Fruit fly (Drosophila melanogaster) whole organism, embryonic: ENCODE measurements around the gene CG5191.

Source experiments
- Ada2b ChIP-seq: fragments of 200-800 bp; sonication (Bioruptor generic); IDR thresholded peaks from 2 replicates; pipeline ENCODE4 v1.3.6; 2022; ENCODE audit warnings: missing biosample characterization, missing genetic modification characterization
- CG1024 ChIP-seq: fragments of 200-800 bp; sonication (Bioruptor generic); IDR thresholded peaks from 2 replicates; pipeline ENCODE4 v1.3.6; 2022; ENCODE audit warnings: missing biosample characterization, missing genetic modification characterization
- CG11247 ChIP-seq: fragments of 200-800 bp; sonication (Bioruptor generic); IDR thresholded peaks from 2 replicates; pipeline ENCODE4 v1.3.6; 2022; ENCODE audit warnings: missing biosample characterization, missing genetic modification characterization
- CG11398 ChIP-seq: fragments of 200-800 bp; sonication (Bioruptor generic); optimal IDR thresholded peaks from 2 replicates; lab custom pipeline; 2016; ENCODE audit warnings: missing biosample characterization, missing genetic modification characterization
- CG11456 ChIP-seq: fragments of 200-800 bp; sonication (Bioruptor generic); IDR thresholded peaks from 3 replicates; pipeline ENCODE4 v1.3.6; 2022; ENCODE audit warnings: missing biosample characterization, missing genetic modification characterization
- CG12071 ChIP-seq: fragments of 200-800 bp; sonication (Bioruptor generic); optimal IDR thresholded peaks from 3 replicates; lab custom pipeline; 2018; ENCODE audit warnings: missing biosample characterization, mild to moderate bottlenecking, missing genetic modification characterization
- CG12744 ChIP-seq: fragments of 200-800 bp; sonication (Bioruptor generic); optimal IDR thresholded peaks from 2 replicates; lab custom pipeline; 2016; ENCODE audit warnings: missing biosample characterization, missing genetic modification characterization
- CG13296 ChIP-seq: fragments of 200-800 bp; sonication (Bioruptor generic); optimal IDR thresholded peaks from 3 replicates; lab custom pipeline; 2018; ENCODE audit warnings: missing biosample characterization, mild to moderate bottlenecking, missing genetic modification characterization
- CG13424 ChIP-seq: fragments of 200-800 bp; sonication (Bioruptor generic); optimal IDR thresholded peaks from 2 replicates; lab custom pipeline; 2019; ENCODE audit warnings: missing biosample characterization, mild to moderate bottlenecking, missing genetic modification characterization, moderate library complexity
- CG13894 ChIP-seq: fragments of 200-800 bp; sonication (Bioruptor generic); optimal IDR thresholded peaks from 3 replicates; lab custom pipeline; 2018; ENCODE audit warnings: missing biosample characterization, mild to moderate bottlenecking, missing genetic modification characterization, moderate library complexity
- CG14014 ChIP-seq: fragments of 200-800 bp; sonication (Bioruptor generic); IDR thresholded peaks from 2 replicates; pipeline ENCODE4 v1.3.6; 2022; ENCODE audit warnings: missing biosample characterization, missing genetic modification characterization
- CG15269 ChIP-seq: fragments of 200-800 bp; sonication (Bioruptor generic); optimal IDR thresholded peaks from 2 replicates; lab custom pipeline; 2018; ENCODE audit warnings: missing biosample characterization, mild to moderate bottlenecking, missing genetic modification characterization, moderate library complexity
- CG15479 ChIP-seq: fragments of 200-800 bp; sonication (Bioruptor generic); optimal IDR thresholded peaks from 3 replicates; lab custom pipeline; 2019; ENCODE audit warnings: missing biosample characterization, mild to moderate bottlenecking, missing genetic modification characterization, moderate library complexity
- CG16863 ChIP-seq: fragments of 200-800 bp; sonication (Bioruptor generic); optimal IDR thresholded peaks from 3 replicates; lab custom pipeline; 2016; ENCODE audit warnings: missing biosample characterization, missing genetic modification characterization
- CG17829 ChIP-seq: fragments of 200-800 bp; optimal IDR thresholded peaks from 2 replicates; lab custom pipeline; 2019; ENCODE audit warnings: missing biosample characterization, mild to moderate bottlenecking, missing genetic modification characterization, moderate library complexity
- CG17912 ChIP-seq: fragments of 200-800 bp; sonication (Bioruptor generic); optimal IDR thresholded peaks from 2 replicates; lab custom pipeline; 2018; ENCODE audit warnings: missing biosample characterization, mild to moderate bottlenecking, missing genetic modification characterization
- CG1832 ChIP-seq: fragments of 200-800 bp; sonication (Bioruptor generic); optimal IDR thresholded peaks from 2 replicates; lab custom pipeline; 2017; ENCODE audit warnings: missing biosample characterization, mild to moderate bottlenecking, missing genetic modification characterization, inconsistent platforms
- CG2875 ChIP-seq: fragments of 200-800 bp; sonication (Bioruptor generic); optimal IDR thresholded peaks from 2 replicates; lab custom pipeline; 2017; ENCODE audit warnings: missing biosample characterization, mild to moderate bottlenecking, missing genetic modification characterization, missing genetic modification reagents
- CG3995 ChIP-seq: fragments of 200-800 bp; sonication (Bioruptor generic); optimal IDR thresholded peaks from 3 replicates; lab custom pipeline; 2016; ENCODE audit warnings: missing biosample characterization, missing genetic modification characterization
- CG43689 ChIP-seq: fragments of 200-800 bp; sonication (Bioruptor generic); IDR thresholded peaks from 2 replicates; pipeline ENCODE4 v1.3.6; 2022; ENCODE audit warnings: missing biosample characterization, missing genetic modification characterization
- CG4854 ChIP-seq: fragments of 200-800 bp; sonication (Bioruptor generic); optimal IDR thresholded peaks from 2 replicates; lab custom pipeline; 2016; ENCODE audit warnings: missing biosample characterization, missing genetic modification characterization, inconsistent platforms
- CG5180 ChIP-seq: fragments of 200-800 bp; sonication (Bioruptor generic); optimal IDR thresholded peaks from 3 replicates; lab custom pipeline; 2017; ENCODE audit warnings: missing biosample characterization, missing genetic modification characterization, mild to moderate bottlenecking, moderate library complexity, missing genetic modification reagents
- CG7556 ChIP-seq: fragments of 200-800 bp; sonication (Bioruptor generic); optimal IDR thresholded peaks from 2 replicates; lab custom pipeline; 2017; ENCODE audit warnings: missing biosample characterization, mild to moderate bottlenecking, missing genetic modification characterization
- CG7786 ChIP-seq: fragments of 200-800 bp; sonication (Bioruptor generic); optimal IDR thresholded peaks from 2 replicates; lab custom pipeline; 2016; ENCODE audit warnings: missing biosample characterization, missing genetic modification characterization
- CG7928 ChIP-seq: fragments of 200-800 bp; sonication (Bioruptor generic); optimal IDR thresholded peaks from 2 replicates; lab custom pipeline; 2017; ENCODE audit warnings: missing biosample characterization, mild to moderate bottlenecking, missing genetic modification characterization
- CG7987 ChIP-seq: fragments of 200-800 bp; sonication (Bioruptor generic); optimal IDR thresholded peaks from 2 replicates; lab custom pipeline; 2018; ENCODE audit warnings: missing biosample characterization, mild to moderate bottlenecking, missing genetic modification characterization, moderate library complexity
- CG8765 ChIP-seq: fragments of 200-800 bp; sonication (Bioruptor generic); IDR thresholded peaks from 2 replicates; pipeline ENCODE4 v1.3.6; 2022; ENCODE audit warnings: missing biosample characterization, missing genetic modification characterization
- CG9797 ChIP-seq: fragments of 200-800 bp; sonication (Bioruptor generic); optimal IDR thresholded peaks from 3 replicates; lab custom pipeline; 2018; ENCODE audit warnings: missing biosample characterization, mild to moderate bottlenecking, missing genetic modification characterization
- CG9817 ChIP-seq: fragments of 200-800 bp; sonication (Bioruptor generic); optimal IDR thresholded peaks from 2 replicates; lab custom pipeline; 2018; ENCODE audit warnings: missing biosample characterization, mild to moderate bottlenecking, missing genetic modification characterization, moderate library complexity
- CG9932 ChIP-seq: fragments of 200-800 bp; sonication (Bioruptor generic); IDR thresholded peaks from 2 replicates; pipeline ENCODE4 v1.3.6; 2022; ENCODE audit warnings: missing biosample characterization, missing genetic modification characterization
- Dad ChIP-seq: fragments of 200-800 bp; sonication (Bioruptor generic); optimal IDR thresholded peaks from 3 replicates; lab custom pipeline; 2016; ENCODE audit warnings: missing biosample characterization, missing genetic modification characterization
- ERR ChIP-seq: fragments of 200-800 bp; sonication (Bioruptor generic); optimal IDR thresholded peaks from 2 replicates; lab custom pipeline; 2016; ENCODE audit warnings: missing biosample characterization, missing genetic modification characterization
- Ets65A ChIP-seq: fragments of 200-800 bp; sonication (Bioruptor generic); peaks from one replicate; lab custom pipeline; 2016; ENCODE audit warnings: missing biosample characterization, missing genetic modification characterization
- Gug ChIP-seq: fragments of 200-800 bp; sonication (Bioruptor generic); IDR thresholded peaks from 4 replicates; pipeline ENCODE4 v1.3.6; 2022; ENCODE audit warnings: missing biosample characterization, missing genetic modification characterization
- HLH54F ChIP-seq: fragments of 200-800 bp; sonication (Bioruptor generic); optimal IDR thresholded peaks from 3 replicates; lab custom pipeline; 2016; ENCODE audit warnings: missing biosample characterization, missing genetic modification characterization
- HmgZ ChIP-seq: fragments of 200-800 bp; sonication (Bioruptor generic); optimal IDR thresholded peaks from 2 replicates; lab custom pipeline; 2018; ENCODE audit warnings: missing biosample characterization, mild to moderate bottlenecking, missing genetic modification characterization
- NC2α ChIP-seq: fragments of 200-800 bp; sonication (Bioruptor generic); optimal IDR thresholded peaks from 2 replicates; lab custom pipeline; 2016; ENCODE audit warnings: missing biosample characterization, missing genetic modification characterization
- Ravus ChIP-seq: fragments of 200-800 bp; sonication (Bioruptor generic); IDR thresholded peaks from 2 replicates; pipeline ENCODE4 v1.3.6; 2022; ENCODE audit warnings: missing biosample characterization, missing genetic modification characterization
- Rfx ChIP-seq: fragments of 200-800 bp; sonication (Bioruptor generic); IDR thresholded peaks from 2 replicates; pipeline ENCODE4 v1.3.6; 2022; ENCODE audit warnings: missing biosample characterization, missing genetic modification characterization
- chif ChIP-seq, 2 experiments: fragments of 200-800 bp; sonication (Bioruptor generic); optimal IDR thresholded peaks; 3 replicates each; lab custom pipeline; 2016; ENCODE audit warnings: missing biosample characterization in 2 of 2, missing genetic modification characterization in 2 of 2
- danr ChIP-seq: fragments of 200-800 bp; sonication (Bioruptor generic); IDR thresholded peaks from 2 replicates; pipeline ENCODE4 v1.3.6; 2022; ENCODE audit warnings: missing biosample characterization, missing genetic modification characterization
- gfzf ChIP-seq: fragments of 200-800 bp; sonication (Bioruptor generic); optimal IDR thresholded peaks from 2 replicates; lab custom pipeline; 2016; ENCODE audit warnings: missing biosample characterization, mild to moderate bottlenecking, missing genetic modification characterization, moderate library complexity
- gsb-n ChIP-seq: fragments of 200-800 bp; sonication (Bioruptor generic); optimal IDR thresholded peaks from 3 replicates; lab custom pipeline; 2018; ENCODE audit warnings: missing biosample characterization, mild to moderate bottlenecking, missing genetic modification characterization
- lilli ChIP-seq: fragments of 200-800 bp; sonication (Bioruptor generic); optimal IDR thresholded peaks from 3 replicates; lab custom pipeline; 2016; ENCODE audit warnings: missing biosample characterization, missing genetic modification characterization
- ranshi ChIP-seq: fragments of 200-800 bp; sonication (Bioruptor generic); IDR thresholded peaks from 2 replicates; pipeline ENCODE4 v1.3.6; 2022; ENCODE audit warnings: missing biosample characterization, missing genetic modification characterization
- sc ChIP-seq, 3 experiments: fragments of >200 bp in 2 of 3; fragments of 200-800 bp in 1 of 3; sonication (Bioruptor generic) in 1 of 3; optimal IDR thresholded peaks; 2 replicates in 2 of 3; 3 replicates in 1 of 3; lab custom pipeline; 2017; ENCODE audit warnings: mild to moderate bottlenecking in 1 of 3, missing biosample characterization in 1 of 3, missing genetic modification characterization in 1 of 3, missing genetic modification reagents in 1 of 3
- vfl ChIP-seq: fragments of 200-800 bp; sonication (Bioruptor generic); optimal IDR thresholded peaks from 2 replicates; lab custom pipeline; 2016; ENCODE audit warnings: missing biosample characterization, missing genetic modification characterization
- wor ChIP-seq: fragments of 200-800 bp; sonication (Bioruptor generic); IDR thresholded peaks from 2 replicates; pipeline ENCODE4 v1.3.6; 2022; ENCODE audit warnings: missing biosample characterization, missing genetic modification characterization
- zf30C ChIP-seq: fragments of 200-800 bp; sonication (Bioruptor generic); optimal IDR thresholded peaks from 3 replicates; lab custom pipeline; 2018; ENCODE audit warnings: missing biosample characterization, mild to moderate bottlenecking, missing genetic modification characterization
- zfh2 ChIP-seq: fragments of 200-800 bp; sonication (Bioruptor generic); optimal IDR thresholded peaks from 2 replicates; lab custom pipeline; 2016; ENCODE audit warnings: missing biosample characterization, missing genetic modification characterization

CG5191 gene

dm6 chr3R:20576789-20577188, 16.1 kb downstream of the CG5191 start, which contains the start of the genes TFAM and CG5412 (continued):
- TF ChIP-seq vfl (GFP tag; lab: Kevin White, UChicago): no peak
- no peak for TF ChIP-seq ERR (GFP tag; lab: Kevin White, UChicago)
- no peak for TF ChIP-seq Ets65A (GFP tag; lab: Kevin White, UChicago)
- no peak for TF ChIP-seq sc (optimal IDR thresholded peaks at IDR 0.05; lab: Kevin White, UChicago)
- TF ChIP-seq sc (GFP tag; optimal IDR thresholded peaks at IDR 0.05; lab: Kevin White, UChicago): no peak
- TF ChIP-seq CG16863 (GFP tag; lab: Kevin White, UChicago): no peak
- TF ChIP-seq CG12071 (GFP tag; lab: Kevin White, UChicago): no peak
- no peak for TF ChIP-seq CG17912 (GFP tag; lab: Kevin White, UChicago)

dm6 chr3R:20579816-20580215, 19.2 kb downstream of the CG5191 start, which contains the start of the genes EloB and Srp14:
Gene EloB, minus strand, starts transcription at chr3R:20579850.
Gene Srp14, plus strand, starts transcription at chr3R:20580115.
- TF ChIP-seq CG8765 (GFP tag; lab: Robert Waterston, UW) (peak; percentile 69), chif (GFP tag; optimal IDR thresholded peaks at IDR 0.05; lab: Kevin White, UChicago) (peak; percentile 67 to 71), Dad (GFP tag; lab: Kevin White, UChicago) (peak; percentile 81), CG7786 (GFP tag; lab: Kevin White, UChicago) (peak; percentile 82), CG7987 (peak; percentile 77), ranshi (GFP tag; lab: Robert Waterston, UW) (no peak), CG15479 (GFP tag; lab: Kevin White, UChicago) (peak; percentile 2), CG13424 (peak; percentile 88), gsb-n (tag; lab: Kevin White, UChicago) (no peak), CG11398 (GFP tag; lab: Kevin White, UChicago) (peak; percentile 70), CG14014 (GFP tag; lab: Robert Waterston, UW) (peak; percentile 79), CG17829 (tag; lab: Kevin White, UChicago) (peak; percentile 90), wor (GFP tag; lab: Robert Waterston, UW) (0 out of 2 replicates have a peak, but pooled peaks have one; percentile 33), CG11247 (GFP tag; lab: Robert Waterston, UW) (peak; percentile 72), HLH54F (peak; percentile 80), CG13894 (tag; lab: Kevin White, UChicago) (no peak), CG9932 (peak; percentile 95), CG2875 (GFP tag; lab: Kevin White, UChicago) (peak; percentile 42), CG12744 (GFP tag; lab: Kevin White, UChicago) (peak; percentile 67), zf30C (GFP tag; lab: Kevin White, UChicago) (no peak), NC2α (peak; percentile 20), danr (GFP tag; lab: Robert Waterston, UW) (peak; percentile 55), zfh2 (GFP tag; lab: Kevin White, UChicago) (peak; percentile 90), Ravus (GFP tag; lab: Robert Waterston, UW) (no peak), gfzf (GFP tag; lab: Kevin White, UChicago) (peak; percentile 78), CG1832 (GFP tag; lab: Kevin White, UChicago) (no peak), CG5180 (no peak), CG3995 (GFP tag; lab: Kevin White, UChicago) (peak; percentile 32), CG4854 (GFP tag; lab: Kevin White, UChicago) (peak; percentile 67), CG9797 (peak; percentile 80), CG13296 (peak; percentile 81), HmgZ (tag; lab: Kevin White, UChicago) (peak; percentile 90), lilli (GFP tag; lab: Kevin White, UChicago) (peak; percentile 94), Gug (GFP tag; lab: Robert Waterston, UW) (peak; percentile 86), CG11456 (GFP tag; lab: Robert Waterston, UW) (peak; percentile 84), CG7556 (GFP tag; lab: Kevin White, UChicago) (peak; percentile 68), CG43689 (peak; percentile 53; the same call in 1 of the 2 replicates), Ada2b (GFP tag; lab: Robert Waterston, UW) (peak; percentile 72), CG7928 (GFP tag; lab: Kevin White, UChicago) (peak; percentile 96), CG1024 (peak; percentile 75), CG15269 (no peak), Rfx (GFP tag; lab: Robert Waterston, UW) (peak; percentile 92), CG9817 (tag; lab: Kevin White, UChicago) (peak; percentile 86)
